Fruit fly (Drosophila melanogaster): Measurements from ENCODE around the gene IntS12.

The IntS12 gene

DNA sequence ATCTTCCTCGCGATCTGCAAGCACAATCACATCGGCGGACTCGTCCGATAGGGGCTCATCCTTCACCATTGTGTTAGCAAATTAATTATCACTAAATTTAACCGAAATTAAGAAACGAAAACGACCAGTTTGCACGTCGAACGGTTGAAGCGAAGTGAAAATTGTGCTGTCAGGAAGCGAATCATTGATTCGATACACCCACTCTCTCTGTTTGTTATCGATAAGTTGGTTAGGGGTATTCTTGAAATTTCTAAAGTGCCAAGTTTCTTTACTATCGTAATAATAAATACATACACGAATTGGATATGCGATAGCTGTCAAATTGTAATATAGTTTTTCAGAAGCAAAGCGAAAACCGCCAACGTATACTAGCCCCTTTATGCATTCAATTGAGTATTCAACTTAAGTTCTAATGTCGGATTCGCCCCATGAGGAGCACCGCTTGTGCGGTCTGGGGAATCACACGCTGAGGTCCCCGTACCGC is 12.4 kb downstream of the IntS12 start, which contains the start of gene Rb97D (continued):
- TF ChIP-seq CG11762 (GFP tag; optimal IDR thresholded peaks at IDR 0.05; ENCODE audit: insufficient read depth) (no peak), CG4318 (GFP tag; optimal IDR thresholded peaks at IDR 0.05) (no peak), Sox14 (GFP tag; optimal IDR thresholded peaks at IDR 0.05) (peak; percentile 83), topi (GFP tag; optimal IDR thresholded peaks at IDR 0.05) (peak; percentile 72), dsx (GFP tag; optimal IDR thresholded peaks at IDR 0.05; ENCODE audit: poor library complexity, severe bottlenecking) (peak; percentile 61), Gug (GFP tag; IDR thresholded peaks at IDR 0.05) (peak; percentile 60), Eip78C (GFP tag) (peak; percentile 71), esn (GFP tag; optimal IDR thresholded peaks at IDR 0.05) (peak; percentile 69), Eip75B (GFP tag; optimal IDR thresholded peaks at IDR 0.05) (peak; percentile 73), Sox102F (GFP tag; optimal IDR thresholded peaks at IDR 0.05) (peak; percentile 52), Eip93F (GFP tag; optimal IDR thresholded peaks at IDR 0.05) (no peak)

DNA sequence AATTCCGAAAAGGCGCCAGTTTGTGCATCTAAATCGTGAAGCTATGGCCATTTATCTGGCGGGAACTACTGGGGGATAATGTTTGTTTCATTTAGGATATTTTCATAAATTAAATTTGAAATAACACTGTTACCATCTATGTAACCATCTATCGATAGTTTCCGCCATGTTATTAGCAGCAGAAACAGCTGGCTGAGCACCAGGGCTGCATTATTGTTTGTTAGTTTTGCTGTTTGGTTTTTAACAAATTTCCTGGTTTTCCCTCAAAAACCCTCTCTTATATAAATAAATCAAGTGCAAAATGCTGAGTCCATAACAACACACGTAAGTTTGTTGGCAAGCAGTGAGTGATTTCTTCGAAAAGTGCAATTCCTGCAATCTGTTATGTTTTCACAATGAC is 13.3 kb downstream of the IntS12 start, which contains the start of gene CG5500:
Gene CG5500, plus strand, starts transcription at position 199 of the 400 bp plus-strand sequence.
- no peak for TF ChIP-seq Hr4 (GFP tag; optimal IDR thresholded peaks at IDR 0.05)
- peak; percentile 83 for TF ChIP-seq fkh (GFP tag; optimal IDR thresholded peaks at IDR 0.05)
- TF ChIP-seq esn (GFP tag; optimal IDR thresholded peaks at IDR 0.05), result peak; percentile 14

DNA sequence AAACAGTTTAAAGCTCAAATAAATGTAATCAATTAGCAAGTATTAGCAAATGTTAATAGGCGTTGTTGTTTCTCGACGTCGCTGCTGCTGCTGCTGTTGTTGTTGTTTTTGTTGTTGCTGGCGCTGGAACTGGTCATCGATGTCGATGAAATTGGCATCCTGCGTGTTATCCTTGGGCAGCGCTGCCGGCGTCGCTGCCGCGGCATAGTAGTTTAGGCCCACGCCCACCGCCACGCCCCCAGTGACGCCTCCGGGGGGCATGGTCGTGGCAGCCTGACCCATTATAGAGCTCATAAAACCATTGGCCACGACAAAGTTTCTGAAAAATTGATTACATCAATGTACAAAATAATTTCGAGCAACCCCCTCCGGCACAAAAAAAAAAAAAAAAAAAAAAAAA is 13.7 kb downstream of the IntS12 start:
- no peak for TF ChIP-seq CG8119 (GFP tag; IDR thresholded peaks at IDR 0.05)
- TF ChIP-seq CG6792 (GFP tag; optimal IDR thresholded peaks at IDR 0.05), result no peak
- TF ChIP-seq CG15336 (GFP tag; IDR thresholded peaks at IDR 0.05), result no peak
- TF ChIP-seq CG3032 (tag; optimal IDR thresholded peaks at IDR 0.05), result no peak
- TF ChIP-seq Blimp-1 (GFP tag; optimal IDR thresholded peaks at IDR 0.05), result no peak
- no peak for TF ChIP-seq vri (GFP tag; optimal IDR thresholded peaks at IDR 0.05)
- TF ChIP-seq CG16779 (tag; optimal IDR thresholded peaks at IDR 0.05), result no peak
- no peak for TF ChIP-seq CG6163 (GFP tag; IDR thresholded peaks at IDR 0.05)
- TF ChIP-seq svp (GFP tag), result no peak
- no peak for TF ChIP-seq dac (GFP tag; optimal IDR thresholded peaks at IDR 0.05)
- TF ChIP-seq Sox15 (GFP tag; optimal IDR thresholded peaks at IDR 0.05), result no peak
- no peak for TF ChIP-seq Gug (GFP tag; IDR thresholded peaks at IDR 0.05)

DNA sequence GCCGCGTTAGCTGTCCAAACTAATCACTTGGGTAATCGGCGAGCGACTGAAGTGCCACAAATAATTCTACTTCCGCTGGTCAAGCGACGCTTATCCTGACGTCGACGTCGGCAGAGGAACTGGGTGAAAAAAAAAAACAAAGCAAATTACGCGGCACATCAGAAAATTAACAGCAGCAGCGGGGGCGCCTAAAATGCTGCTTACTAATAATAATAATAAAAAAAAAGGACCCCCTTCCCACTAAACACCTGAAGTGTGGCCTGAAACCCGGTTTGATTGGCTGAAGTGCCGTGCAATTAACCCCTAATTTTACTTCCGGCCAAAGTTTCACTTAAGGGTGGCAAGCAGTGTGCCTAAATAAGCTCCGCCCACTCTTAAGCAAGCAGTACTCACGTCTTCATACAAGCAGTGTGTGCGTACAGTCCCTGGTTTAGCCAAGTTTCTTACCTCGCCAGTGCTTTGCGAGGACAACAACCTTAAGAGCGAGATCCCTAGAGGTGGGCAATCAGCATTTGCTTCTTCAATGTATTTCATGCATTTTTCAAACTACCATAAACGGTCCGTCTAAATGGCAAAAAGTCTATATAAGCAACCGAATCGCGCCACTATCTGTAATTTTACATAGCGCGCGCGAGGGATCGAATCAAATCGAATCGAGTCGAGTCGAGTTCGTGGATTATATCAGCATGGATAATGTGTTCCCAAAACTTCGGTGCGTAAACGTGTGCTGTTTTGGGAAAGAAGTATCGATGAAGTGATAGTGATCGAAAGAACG is 18.1 kb downstream of the IntS12 start, which contains the start of the genes ro and T48:
Gene ro, minus strand, starts transcription at position 51 of the 775 bp plus-strand sequence.
Gene T48, plus strand, starts transcription at position 614 of the 775 bp plus-strand sequence.
- TF ChIP-seq Eip78C (GFP tag) (peak; percentile 47), esn (GFP tag; optimal IDR thresholded peaks at IDR 0.05) (peak; percentile 32), vri (GFP tag; optimal IDR thresholded peaks at IDR 0.05) (peak; percentile 23), topi (GFP tag; optimal IDR thresholded peaks at IDR 0.05) (peak; percentile 5), CG6808 (GFP tag; optimal IDR thresholded peaks at IDR 0.05) (peak; percentile 12), CG10669 (GFP tag; optimal IDR thresholded peaks at IDR 0.05) (no peak), Eip75B (GFP tag; optimal IDR thresholded peaks at IDR 0.05) (peak; percentile 6), CG6163 (GFP tag; IDR thresholded peaks at IDR 0.05) (peak; percentile 7; the same call in 1 of the 3 replicates), CG1621 (tag; optimal IDR thresholded peaks at IDR 0.05) (peak; percentile 11), dsx (GFP tag; optimal IDR thresholded peaks at IDR 0.05; ENCODE audit: poor library complexity, severe bottlenecking) (peak; percentile 11), Sox14 (GFP tag; optimal IDR thresholded peaks at IDR 0.05) (no peak), CG16779 (tag; optimal IDR thresholded peaks at IDR 0.05) (no peak)

DNA sequence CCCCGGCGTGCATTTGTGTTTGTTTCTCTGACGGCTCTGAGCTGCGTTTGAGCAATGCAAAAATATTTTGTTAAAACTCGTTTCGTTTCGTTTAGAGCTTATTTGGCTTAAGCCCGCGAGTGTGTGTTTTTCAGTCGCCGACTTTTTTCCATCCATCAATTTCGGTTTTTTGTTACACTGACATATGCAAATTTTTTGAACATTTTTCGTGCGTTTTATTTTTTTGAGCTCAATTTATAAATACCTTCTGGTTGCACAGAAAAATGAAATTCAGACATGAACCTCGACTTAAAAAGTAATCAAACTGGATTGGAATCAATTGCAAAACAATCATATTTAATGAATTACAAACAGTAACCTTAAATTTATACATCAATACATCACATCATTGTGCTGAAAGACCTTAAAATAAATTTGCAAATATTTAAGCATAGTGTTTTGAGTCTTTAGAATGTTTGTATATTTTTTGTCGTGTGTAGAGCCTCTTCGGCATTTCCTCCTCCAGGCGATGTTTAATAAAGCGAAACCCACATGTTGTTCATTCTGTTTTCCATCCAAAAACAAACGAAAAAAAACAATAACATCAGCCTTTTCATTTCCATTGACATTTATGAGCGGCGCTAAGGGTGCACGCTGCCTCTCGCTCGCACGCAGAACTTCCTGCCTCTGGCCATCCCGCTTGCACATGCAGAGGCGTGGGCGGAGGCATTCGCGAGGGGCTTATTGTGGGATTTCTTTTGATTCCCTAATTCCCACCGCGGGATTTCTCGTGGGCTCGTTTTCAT is 19.2 kb downstream of the IntS12 start:
- TF ChIP-seq CG6808 (GFP tag; optimal IDR thresholded peaks at IDR 0.05) (no peak), CG6276 (GFP tag; optimal IDR thresholded peaks at IDR 0.05) (no peak), Sox14 (GFP tag; optimal IDR thresholded peaks at IDR 0.05) (no peak), achi (GFP tag; optimal IDR thresholded peaks at IDR 0.05) (no peak), CG31627 (GFP tag; optimal IDR thresholded peaks at IDR 0.05) (peak; percentile 0), Lpt (GFP tag; optimal IDR thresholded peaks at IDR 0.05) (no peak), salr (GFP tag; optimal IDR thresholded peaks at IDR 0.05) (no peak), net (GFP tag; optimal IDR thresholded peaks at IDR 0.05) (no peak), pdm3 (GFP tag; optimal IDR thresholded peaks at IDR 0.05) (no peak), CG1621 (tag; optimal IDR thresholded peaks at IDR 0.05) (no peak), CG32006 (GFP tag; optimal IDR thresholded peaks at IDR 0.05) (peak; percentile 8), fd85E (GFP tag; optimal IDR thresholded peaks at IDR 0.05) (no peak), CG34406 (GFP tag; optimal IDR thresholded peaks at IDR 0.05) (no peak), Ets96B (tag; optimal IDR thresholded peaks at IDR 0.05) (no peak), Gug (GFP tag; IDR thresholded peaks at IDR 0.05) (no peak), CG7368 (GFP tag; optimal IDR thresholded peaks at IDR 0.05) (no peak), Hr4 (GFP tag; optimal IDR thresholded peaks at IDR 0.05) (no peak), esn (GFP tag; optimal IDR thresholded peaks at IDR 0.05) (peak; percentile 44)

Data from whole organism, prepupa.